Fruit fly (Drosophila melanogaster): ENCODE results near the gene AP-1mu.

The AP-1mu gene

DNA sequence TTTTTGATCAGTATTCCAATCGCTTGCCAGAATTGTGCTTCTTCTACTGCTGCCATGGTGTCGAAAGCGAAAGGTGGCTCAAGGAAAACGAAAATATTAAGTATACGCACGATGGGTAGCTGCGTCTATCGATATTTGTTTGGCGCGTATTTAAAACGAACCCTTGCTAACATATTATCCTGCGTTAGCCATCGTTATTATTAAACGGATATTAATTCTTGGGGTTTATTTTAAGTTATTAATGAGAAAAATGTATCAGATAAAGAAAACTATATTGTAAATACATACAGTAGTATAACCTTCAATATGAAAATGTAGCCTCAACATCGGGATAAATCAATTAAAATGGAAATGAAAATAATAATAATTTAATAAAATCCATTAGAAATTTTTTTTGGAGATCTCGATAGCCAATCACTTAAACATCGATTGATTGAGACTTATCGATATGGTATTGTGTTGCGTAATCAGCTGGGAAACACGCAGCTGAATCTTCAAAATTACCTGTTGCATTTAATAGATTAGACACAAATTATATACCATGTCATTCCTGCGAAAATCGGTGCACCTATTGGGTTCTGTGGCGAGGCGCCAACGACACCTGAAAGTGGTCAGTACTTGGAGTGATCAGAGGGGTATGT is 3.9 kb downstream of the AP-1mu start, which contains the start of the genes CG9386 and BckdhA (continued):
- TF ChIP-seq Eip78C (GFP tag) (peak; percentile 84), fkh (GFP tag; optimal IDR thresholded peaks at IDR 0.05) (no peak), CG8319 (GFP tag; optimal IDR thresholded peaks at IDR 0.05) (no peak), CG1621 (tag; optimal IDR thresholded peaks at IDR 0.05) (no peak), ss (GFP tag; optimal IDR thresholded peaks at IDR 0.05) (no peak), CG3032 (tag; optimal IDR thresholded peaks at IDR 0.05) (peak; percentile 27), Gug (GFP tag; IDR thresholded peaks at IDR 0.05) (no peak; the same call in 1 of the 2 replicates), CG8632 (GFP tag; optimal IDR thresholded peaks at IDR 0.05) (no peak), svp (GFP tag) (no peak), CG3919 (GFP tag; optimal IDR thresholded peaks at IDR 0.05) (peak; percentile 55), CG32006 (GFP tag; optimal IDR thresholded peaks at IDR 0.05) (no peak), fd59A (GFP tag; optimal IDR thresholded peaks at IDR 0.05) (no peak), dsx (GFP tag; optimal IDR thresholded peaks at IDR 0.05; ENCODE audit: poor library complexity, severe bottlenecking) (no peak), fd85E (GFP tag; optimal IDR thresholded peaks at IDR 0.05) (no peak), dac (GFP tag; optimal IDR thresholded peaks at IDR 0.05) (no peak), OdsH (GFP tag; optimal IDR thresholded peaks at IDR 0.05) (no peak), Smox (GFP tag; optimal IDR thresholded peaks at IDR 0.05) (no peak), Hr38 (GFP tag; optimal IDR thresholded peaks at IDR 0.05) (no peak), vri (GFP tag; optimal IDR thresholded peaks at IDR 0.05) (peak; percentile 97), Sox15 (GFP tag; optimal IDR thresholded peaks at IDR 0.05) (no peak)

DNA sequence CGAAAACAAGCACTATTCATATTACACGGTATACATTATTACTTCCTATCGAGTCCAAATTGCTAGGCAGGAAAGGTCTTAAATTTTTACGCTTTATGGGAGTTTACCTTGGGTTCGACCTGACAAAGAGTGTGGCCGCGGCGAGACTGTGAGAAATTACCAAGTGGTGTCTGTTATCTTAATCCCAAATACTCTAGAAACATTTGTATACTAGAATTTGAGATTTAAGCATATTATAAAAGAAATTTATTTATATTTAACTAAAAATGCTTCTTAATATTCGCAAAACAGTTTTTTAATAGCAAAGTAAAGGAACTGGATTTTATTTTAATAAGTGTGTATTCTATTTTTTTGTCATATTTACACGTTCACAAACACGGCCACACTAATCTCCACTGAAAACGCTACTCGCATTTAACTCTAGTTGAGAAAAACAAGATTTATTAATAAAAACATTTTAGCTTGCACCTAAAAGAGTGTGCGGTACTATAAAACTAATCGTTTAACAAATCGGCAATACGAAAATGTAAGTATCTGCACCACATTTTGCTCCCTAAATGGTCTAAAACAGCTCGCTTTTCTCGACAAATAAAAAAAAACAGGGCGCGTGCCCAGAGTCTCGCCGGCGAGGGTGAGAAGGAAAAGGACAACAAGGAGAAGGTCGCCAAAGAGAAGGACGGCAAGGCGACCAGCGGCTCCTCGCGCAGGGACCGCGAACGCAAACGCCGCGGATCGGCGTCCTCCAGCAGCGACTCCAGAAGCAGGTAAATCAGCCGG is 7.5 kb downstream of the AP-1mu start, which contains the start of the genes mura and RnpS1:
mura (minus strand) TSS at position 148 of the 777 bp plus-strand sequence.
RnpS1 (plus strand) TSS at position 376 of the 777 bp plus-strand sequence.
- TF ChIP-seq CG15336 (GFP tag; IDR thresholded peaks at IDR 0.05) (no peak), CG8632 (GFP tag; optimal IDR thresholded peaks at IDR 0.05) (no peak), Sox14 (GFP tag; optimal IDR thresholded peaks at IDR 0.05) (peak; percentile 6), vri (GFP tag; optimal IDR thresholded peaks at IDR 0.05) (peak; percentile 42), fkh (GFP tag; optimal IDR thresholded peaks at IDR 0.05) (peak; percentile 67), dac (GFP tag; optimal IDR thresholded peaks at IDR 0.05) (no peak), acj6 (GFP tag; optimal IDR thresholded peaks at IDR 0.05) (no peak)

DNA sequence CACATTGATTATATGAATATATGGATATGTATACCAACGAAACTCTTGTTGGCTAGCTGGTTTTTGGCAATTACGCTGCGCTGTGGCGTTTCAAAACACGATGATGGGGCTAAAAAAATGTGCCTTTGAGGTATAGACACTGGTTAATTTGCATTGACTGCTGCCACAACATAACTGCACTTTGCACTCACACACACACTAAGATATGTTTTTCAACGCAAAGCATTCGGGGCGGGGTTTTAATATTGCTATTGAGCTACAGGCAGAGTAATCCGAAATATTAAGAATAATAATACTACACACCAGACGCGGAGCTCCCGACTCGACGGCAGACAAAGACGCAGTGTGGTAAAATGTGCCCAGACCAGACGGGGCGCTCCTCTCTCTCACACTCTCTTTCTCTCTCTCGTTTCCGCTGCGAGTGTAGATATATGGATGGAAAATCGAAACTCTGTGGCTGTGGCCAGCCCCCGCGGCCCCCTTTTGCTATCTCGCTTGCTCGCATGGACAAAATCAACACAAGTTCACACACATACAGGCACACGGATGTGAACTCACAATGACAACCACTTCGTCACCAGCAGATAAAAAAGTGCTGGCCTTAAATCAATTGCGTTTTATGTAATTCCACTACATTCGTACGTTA is 8.2 kb downstream of the AP-1mu start:
- TF ChIP-seq CG3032 (tag; optimal IDR thresholded peaks at IDR 0.05), result peak; percentile 20
- peak; percentile 23 for TF ChIP-seq OdsH (GFP tag; optimal IDR thresholded peaks at IDR 0.05)
- TF ChIP-seq CG3919 (GFP tag; optimal IDR thresholded peaks at IDR 0.05), result peak; percentile 74
- TF ChIP-seq Ets21C (GFP tag; optimal IDR thresholded peaks at IDR 0.05), result no peak
- no peak for TF ChIP-seq Smox (GFP tag; optimal IDR thresholded peaks at IDR 0.05)
- TF ChIP-seq Hr38 (GFP tag; optimal IDR thresholded peaks at IDR 0.05), result no peak
- TF ChIP-seq achi (GFP tag; optimal IDR thresholded peaks at IDR 0.05), result peak; percentile 44
- peak; percentile 64 for TF ChIP-seq CG7368 (GFP tag; optimal IDR thresholded peaks at IDR 0.05)
- TF ChIP-seq salr (GFP tag; optimal IDR thresholded peaks at IDR 0.05), result peak; percentile 45 to 49
- TF ChIP-seq spab (GFP tag; optimal IDR thresholded peaks at IDR 0.05), result no peak
- peak; percentile 88 for TF ChIP-seq CG6854 (GFP tag; optimal IDR thresholded peaks at IDR 0.05)
- TF ChIP-seq CG34406 (GFP tag; optimal IDR thresholded peaks at IDR 0.05), result peak; percentile 17
- TF ChIP-seq acj6 (GFP tag; optimal IDR thresholded peaks at IDR 0.05), result peak; percentile 18
- peak; percentile 63 for TF ChIP-seq CG1621 (tag; optimal IDR thresholded peaks at IDR 0.05)
- TF ChIP-seq Sox14 (GFP tag; optimal IDR thresholded peaks at IDR 0.05), result peak; percentile 91
- no peak for TF ChIP-seq CG4318 (GFP tag; optimal IDR thresholded peaks at IDR 0.05)
- TF ChIP-seq Eip75B (GFP tag; optimal IDR thresholded peaks at IDR 0.05), result peak; percentile 34
- TF ChIP-seq ss (GFP tag; optimal IDR thresholded peaks at IDR 0.05), result peak; percentile 80 to 82
- TF ChIP-seq vri (GFP tag; optimal IDR thresholded peaks at IDR 0.05), result peak; percentile 87
- no peak for TF ChIP-seq Sox15 (GFP tag; optimal IDR thresholded peaks at IDR 0.05)
- TF ChIP-seq esn (GFP tag; optimal IDR thresholded peaks at IDR 0.05), result peak; percentile 31
- peak; percentile 23 for TF ChIP-seq topi (GFP tag; optimal IDR thresholded peaks at IDR 0.05)
- peak; percentile 42 for TF ChIP-seq CG32006 (GFP tag; optimal IDR thresholded peaks at IDR 0.05)
- no peak for TF ChIP-seq Hr4 (GFP tag; optimal IDR thresholded peaks at IDR 0.05)
- TF ChIP-seq CG6276 (GFP tag; optimal IDR thresholded peaks at IDR 0.05), result peak; percentile 42
- TF ChIP-seq svp (GFP tag), result peak; percentile 98
- TF ChIP-seq CG9139 (GFP tag; optimal IDR thresholded peaks at IDR 0.05), result peak; percentile 70
- TF ChIP-seq lz (GFP tag; optimal IDR thresholded peaks at IDR 0.05), result peak; percentile 26
- peak; percentile 45 for TF ChIP-seq CG16779 (tag; optimal IDR thresholded peaks at IDR 0.05)
- peak; percentile 41 for TF ChIP-seq CG10669 (GFP tag; optimal IDR thresholded peaks at IDR 0.05)
- TF ChIP-seq fd85E (GFP tag; optimal IDR thresholded peaks at IDR 0.05), result peak; percentile 77
- TF ChIP-seq Ets96B (tag; optimal IDR thresholded peaks at IDR 0.05), result no peak
